Fruit fly (Drosophila melanogaster) whole organism, embryonic: Measurements from ENCODE around the gene CG9706.

Experiments
- Bgb ChIP-seq: fragments of 200-800 bp; sonication (Bioruptor generic); IDR thresholded peaks from 2 replicates; pipeline ENCODE4 v1.3.6; 2022; ENCODE audit warnings: missing biosample characterization, missing genetic modification characterization; ENCODE audit not compliant: partially characterized antibody
- Blimp-1 ChIP-seq: fragments of 200-800 bp; sonication (Bioruptor generic); optimal IDR thresholded peaks from 3 replicates; lab custom pipeline; 2018; ENCODE audit warnings: missing biosample characterization, missing genetic modification characterization, mild to moderate bottlenecking, moderate library complexity, missing genetic modification reagents
- Bteb2 ChIP-seq: fragments of 200-800 bp; sonication (Bioruptor generic); optimal IDR thresholded peaks from 2 replicates; lab custom pipeline; 2016; ENCODE audit warnings: missing biosample characterization, missing genetic modification characterization
- CG10274 ChIP-seq: fragments of 200-800 bp; sonication (Bioruptor generic); optimal IDR thresholded peaks from 3 replicates; lab custom pipeline; 2017; ENCODE audit warnings: missing biosample characterization, mild to moderate bottlenecking, missing genetic modification characterization
- CG11093 ChIP-seq: fragments of 200-800 bp; sonication (Bioruptor generic); IDR thresholded peaks from 3 replicates; pipeline ENCODE4 v1.3.6; 2022; ENCODE audit warnings: missing biosample characterization, missing genetic modification characterization
- CG12769 ChIP-seq: fragments of 200-800 bp; sonication (Bioruptor generic); optimal IDR thresholded peaks from 2 replicates; lab custom pipeline; 2019; ENCODE audit warnings: missing biosample characterization, mild to moderate bottlenecking, missing genetic modification characterization, moderate library complexity
- CG17385 ChIP-seq: fragments of 200-800 bp; sonication (Bioruptor generic); optimal IDR thresholded peaks from 3 replicates; lab custom pipeline; 2018; ENCODE audit warnings: missing biosample characterization, mild to moderate bottlenecking, missing genetic modification characterization
- CG1832 ChIP-seq: fragments of 200-800 bp; sonication (Bioruptor generic); optimal IDR thresholded peaks from 2 replicates; lab custom pipeline; 2017; ENCODE audit warnings: missing biosample characterization, mild to moderate bottlenecking, missing genetic modification characterization, inconsistent platforms
- CG18764 ChIP-seq: fragments of 200-800 bp; sonication (Bioruptor generic); optimal IDR thresholded peaks from 3 replicates; lab custom pipeline; 2016; ENCODE audit warnings: missing biosample characterization, missing genetic modification characterization
- CG2199 ChIP-seq: fragments of 200-800 bp; sonication (Bioruptor generic); IDR thresholded peaks from 3 replicates; pipeline ENCODE4 v1.3.6; 2022; ENCODE audit warnings: missing biosample characterization, missing genetic modification characterization
- CG32772 ChIP-seq: fragments of 200-800 bp; sonication (Bioruptor generic); IDR thresholded peaks from 2 replicates; pipeline ENCODE4 v1.3.6; 2022; ENCODE audit warnings: missing biosample characterization, missing genetic modification characterization
- CrebB ChIP-seq: fragments of 200-800 bp; sonication (Bioruptor generic); optimal IDR thresholded peaks from 3 replicates; lab custom pipeline; 2018; ENCODE audit warnings: missing biosample characterization, mild to moderate bottlenecking, missing genetic modification characterization
- Dfd ChIP-seq, 2 experiments: fragments of >200 bp; optimal IDR thresholded peaks; 2 replicates each; lab custom pipeline; 2017; ENCODE audit warnings: missing biosample characterization in 2 of 2, missing genetic modification characterization in 2 of 2
- Ets65A ChIP-seq: fragments of 200-800 bp; sonication (Bioruptor generic); peaks from one replicate; lab custom pipeline; 2016; ENCODE audit warnings: missing biosample characterization, missing genetic modification characterization
- HLH3B ChIP-seq: fragments of 200-800 bp; sonication (Bioruptor generic); IDR thresholded peaks from 2 replicates; pipeline ENCODE4 v1.3.6; 2022; ENCODE audit warnings: missing biosample characterization, missing genetic modification characterization
- Hey ChIP-seq: fragments of 200-800 bp; sonication (Bioruptor generic); optimal IDR thresholded peaks from 3 replicates; lab custom pipeline; 2018; ENCODE audit warnings: missing biosample characterization, mild to moderate bottlenecking, missing genetic modification characterization
- Hr78 ChIP-seq, 2 experiments: fragments of 200-800 bp in 1 of 2; fragments of >200 bp in 1 of 2; sonication (Bioruptor generic) in 1 of 2; optimal IDR thresholded peaks; 2 replicates each; lab custom pipeline; 2017 to 2019; ENCODE audit warnings: missing biosample characterization in 2 of 2, missing genetic modification characterization in 2 of 2, mild to moderate bottlenecking in 1 of 2, moderate library complexity in 1 of 2
- Mad ChIP-seq: fragments of 200-800 bp; sonication (Bioruptor generic); optimal IDR thresholded peaks from 2 replicates; lab custom pipeline; 2016; ENCODE audit warnings: missing biosample characterization, missing genetic modification characterization
- Med ChIP-seq: fragments of 200-800 bp; sonication (Bioruptor generic); peaks from one replicate; lab custom pipeline; 2016; ENCODE audit warnings: missing biosample characterization, missing genetic modification characterization, mild to moderate bottlenecking, inconsistent platforms, moderate library complexity
- NfI ChIP-seq: fragments of 200-800 bp; sonication (Bioruptor generic); optimal IDR thresholded peaks from 3 replicates; lab custom pipeline; 2018; ENCODE audit warnings: missing biosample characterization, mild to moderate bottlenecking, missing genetic modification characterization, moderate library complexity
- Trl ChIP-seq, 3 experiments: fragments of >200 bp in 2 of 3; fragments of 200-800 bp in 1 of 3; sonication (Bioruptor generic) in 1 of 3; optimal IDR thresholded peaks; 2 replicates in 1 of 3; 3 replicates in 2 of 3; lab custom pipeline; 2016 to 2017; ENCODE audit warnings: missing biosample characterization in 1 of 3, missing genetic modification characterization in 1 of 3
- al ChIP-seq: fragments of 200-800 bp; sonication (Bioruptor generic); IDR thresholded peaks from 2 replicates; pipeline ENCODE4 v1.3.6; 2022; ENCODE audit warnings: missing biosample characterization, missing genetic modification characterization
- chinmo ChIP-seq: fragments of 200-800 bp; sonication (Bioruptor generic); IDR thresholded peaks from 4 replicates; pipeline ENCODE4 v1.3.6; 2022; ENCODE audit warnings: missing biosample characterization, missing genetic modification characterization; ENCODE audit not compliant: partially characterized antibody
- dimm ChIP-seq: fragments of 200-800 bp; sonication (Bioruptor generic); IDR thresholded peaks from 2 replicates; pipeline ENCODE4 v1.3.6; 2022; ENCODE audit warnings: missing biosample characterization, missing genetic modification characterization
- ewg ChIP-seq: fragments of 200-800 bp; sonication (Bioruptor generic); optimal IDR thresholded peaks from 3 replicates; lab custom pipeline; 2017; ENCODE audit warnings: mild to moderate bottlenecking, missing biosample characterization, missing genetic modification reagents, missing genetic modification characterization
- fru ChIP-seq: fragments of >200 bp; optimal IDR thresholded peaks from 2 replicates; lab custom pipeline; 2017
- ftz-f1 ChIP-seq: fragments of 200-800 bp; sonication (Bioruptor generic); optimal IDR thresholded peaks from 2 replicates; lab custom pipeline; 2016; ENCODE audit warnings: missing biosample characterization, missing genetic modification characterization
- gsb-n ChIP-seq: fragments of 200-800 bp; sonication (Bioruptor generic); optimal IDR thresholded peaks from 3 replicates; lab custom pipeline; 2018; ENCODE audit warnings: missing biosample characterization, mild to moderate bottlenecking, missing genetic modification characterization
- hb ChIP-seq: fragments of 200-800 bp; sonication (Bioruptor generic); IDR thresholded peaks from 3 replicates; pipeline ENCODE4 v1.3.6; 2022; ENCODE audit warnings: missing biosample characterization, missing genetic modification characterization; ENCODE audit not compliant: partially characterized antibody
- inv ChIP-seq: fragments of 200-800 bp; sonication (Bioruptor generic); IDR thresholded peaks from 2 replicates; pipeline ENCODE4 v1.3.6; 2022; ENCODE audit warnings: missing biosample characterization, missing genetic modification characterization; ENCODE audit not compliant: partially characterized antibody
- jigr1 ChIP-seq: fragments of 200-800 bp; sonication (Bioruptor generic); IDR thresholded peaks from 3 replicates; pipeline ENCODE4 v1.3.6; 2022; ENCODE audit warnings: missing biosample characterization, missing genetic modification characterization
- kah ChIP-seq: fragments of 200-800 bp; sonication (Bioruptor generic); optimal IDR thresholded peaks from 2 replicates; lab custom pipeline; 2018; ENCODE audit warnings: missing biosample characterization, mild to moderate bottlenecking, missing genetic modification characterization
- ken ChIP-seq: fragments of 200-800 bp; sonication (Bioruptor generic); IDR thresholded peaks from 3 replicates; pipeline ENCODE4 v1.3.6; 2022; ENCODE audit warnings: missing biosample characterization, missing genetic modification characterization
- nau ChIP-seq: fragments of 200-800 bp; sonication (Bioruptor generic); optimal IDR thresholded peaks from 3 replicates; lab custom pipeline; 2017; ENCODE audit warnings: missing biosample characterization, mild to moderate bottlenecking, missing genetic modification characterization, missing genetic modification reagents
- nerfin-1 ChIP-seq: fragments of 200-800 bp; sonication (Bioruptor generic); optimal IDR thresholded peaks from 3 replicates; lab custom pipeline; 2019; ENCODE audit warnings: missing biosample characterization, mild to moderate bottlenecking, missing genetic modification characterization, moderate library complexity
- oc ChIP-seq: fragments of 200-800 bp; sonication (Bioruptor generic); optimal IDR thresholded peaks from 2 replicates; lab custom pipeline; 2018; ENCODE audit warnings: missing biosample characterization, mild to moderate bottlenecking, missing genetic modification characterization, moderate library complexity
- otp ChIP-seq: fragments of 200-800 bp; sonication (Bioruptor generic); IDR thresholded peaks from 3 replicates; pipeline ENCODE4, ENCODE4 v1.3.6; 2022; ENCODE audit warnings: missing biosample characterization, missing genetic modification characterization
- pb ChIP-seq: fragments of 200-800 bp; sonication (Bioruptor generic); optimal IDR thresholded peaks from 3 replicates; lab custom pipeline; 2016; ENCODE audit warnings: missing biosample characterization, missing genetic modification characterization
- pho ChIP-seq: fragments of 200-800 bp; sonication (Bioruptor generic); optimal IDR thresholded peaks from 2 replicates; lab custom pipeline; 2016; ENCODE audit warnings: missing biosample characterization, missing genetic modification characterization
- pita ChIP-seq: fragments of 200-800 bp; sonication (Bioruptor generic); optimal IDR thresholded peaks from 2 replicates; lab custom pipeline; 2017; ENCODE audit warnings: missing biosample characterization, mild to moderate bottlenecking, missing genetic modification characterization
- pnt ChIP-seq: fragments of 200-800 bp; sonication (Bioruptor generic); optimal IDR thresholded peaks from 3 replicates; lab custom pipeline; 2016; ENCODE audit warnings: missing biosample characterization, missing genetic modification characterization
- sqz ChIP-seq: fragments of 200-800 bp; sonication (Bioruptor generic); optimal IDR thresholded peaks from 3 replicates; lab custom pipeline; 2018; ENCODE audit warnings: missing biosample characterization, mild to moderate bottlenecking, missing genetic modification characterization
- stc ChIP-seq: fragments of 200-800 bp; sonication (Bioruptor generic); IDR thresholded peaks from 2 replicates; pipeline ENCODE4 v1.3.6; 2022; ENCODE audit warnings: missing biosample characterization, missing genetic modification characterization
- stwl ChIP-seq: fragments of 200-800 bp; sonication (Bioruptor generic); optimal IDR thresholded peaks from 3 replicates; lab custom pipeline; 2018; ENCODE audit warnings: missing biosample characterization, mild to moderate bottlenecking, missing genetic modification characterization, moderate library complexity
- vvl ChIP-seq: fragments of 200-800 bp; sonication (Bioruptor generic); IDR thresholded peaks from 2 replicates; pipeline ENCODE4 v1.3.6; 2022; ENCODE audit warnings: missing biosample characterization, missing genetic modification characterization

Gene CG9706

DNA sequence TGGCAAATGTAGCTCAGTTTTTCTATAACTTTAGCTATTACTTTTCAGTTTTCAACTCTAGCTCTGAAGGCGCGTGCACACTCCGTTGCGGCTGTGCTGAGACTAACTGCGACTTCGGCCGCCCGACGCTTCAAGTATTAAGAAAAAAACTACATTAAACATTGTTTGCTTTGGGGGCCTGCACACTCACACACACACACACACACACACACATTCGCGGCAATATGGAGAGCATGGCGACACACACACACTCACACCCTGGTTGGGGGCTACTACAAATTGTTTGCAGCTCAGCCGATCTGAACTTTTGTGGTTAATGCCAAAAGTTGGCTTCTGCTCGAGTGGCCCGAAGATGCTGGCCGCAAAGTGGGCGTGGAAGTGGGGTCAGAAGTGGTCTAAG is 46.2 kb downstream of the CG9706 start, which contains the start of gene CG13024 (continued):
- TF ChIP-seq otp (GFP tag; lab: Robert Waterston, UW) (peak; percentile 28; the same call in 1 of the 3 replicates), kah (GFP tag; lab: Kevin White, UChicago) (no peak), nau (GFP tag; lab: Kevin White, UChicago) (no peak), ewg (GFP tag; lab: Kevin White, UChicago) (no peak), hb (GFP tag; lab: Robert Waterston, UW) (no peak), chinmo (GFP tag; lab: Robert Waterston, UW) (peak; percentile 80; the same call in 2 of the 4 replicates), Mad (no peak), pb (GFP tag; lab: Kevin White, UChicago) (no peak), dimm (no peak), pita (GFP tag; lab: Kevin White, UChicago) (no peak), Med (GFP tag; lab: Kevin White, UChicago) (peak; percentile 53), Dfd (GFP tag; optimal IDR thresholded peaks at IDR 0.05; lab: Kevin White, UChicago) (peak in 1 of 2 experiments; percentile 8), al (GFP tag; lab: Robert Waterston, UW) (no peak), stwl (tag; lab: Kevin White, UChicago) (no peak), HLH3B (GFP tag; lab: Robert Waterston, UW) (0 out of 2 replicates have a peak, but pooled peaks have one; percentile 5), jigr1 (GFP tag; lab: Robert Waterston, UW) (no peak), CG11093 (no peak), Bteb2 (GFP tag; lab: Kevin White, UChicago) (no peak), pho (GFP tag; lab: Kevin White, UChicago) (no peak), CG2199 (no peak), Bgb (GFP tag; lab: Robert Waterston, UW) (no peak), CG18764 (no peak), CrebB (tag; lab: Kevin White, UChicago) (no peak)

DNA sequence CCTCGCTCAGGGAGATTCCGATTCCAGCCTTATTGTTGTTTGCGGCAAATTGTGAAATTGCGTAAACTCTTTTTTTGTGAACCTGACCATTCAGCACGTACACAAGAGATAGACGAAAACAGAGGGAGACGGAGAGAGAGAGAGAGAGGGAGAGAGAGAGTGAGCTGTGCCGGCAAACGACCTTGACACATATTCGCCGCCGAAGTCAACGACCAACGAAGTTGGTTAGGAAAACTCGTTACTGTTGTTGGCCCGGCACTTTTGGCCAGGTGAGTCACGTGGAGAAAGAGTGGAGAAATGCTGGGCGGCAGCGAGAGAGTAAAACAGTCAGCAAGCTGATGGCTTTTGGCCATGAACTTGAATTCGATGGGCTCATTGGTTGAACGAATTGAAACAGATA is 47.2 kb downstream of the CG9706 start:
- TF ChIP-seq stc (GFP tag; lab: Robert Waterston, UW) (no peak), pnt (GFP tag; lab: Kevin White, UChicago) (no peak), CG17385 (GFP tag; lab: Kevin White, UChicago) (no peak), vvl (GFP tag; lab: Robert Waterston, UW) (0 out of 2 replicates have a peak, but pooled peaks have one; percentile 7), fru (lab: Kevin White, UChicago) (no peak), CG1832 (GFP tag; lab: Kevin White, UChicago) (peak; percentile 29), nerfin-1 (tag; lab: Kevin White, UChicago) (no peak), Hr78 (GFP tag; optimal IDR thresholded peaks at IDR 0.05; lab: Kevin White, UChicago) (peak in 1 of 2 experiments; percentile 11), ftz-f1 (GFP tag; lab: Kevin White, UChicago) (peak; percentile 44), NfI (GFP tag; lab: Kevin White, UChicago) (no peak), CG32772 (GFP tag; lab: Robert Waterston, UW) (no peak), gsb-n (tag; lab: Kevin White, UChicago) (peak; percentile 18), ken (GFP tag; lab: Robert Waterston, UW) (0 out of 3 replicates have a peak, but pooled peaks have one; percentile 15), Ets65A (GFP tag; lab: Kevin White, UChicago) (peak; percentile 87), CG10274 (GFP tag; lab: Kevin White, UChicago) (no peak), sqz (GFP tag; lab: Kevin White, UChicago) (peak; percentile 18), CG12769 (tag; lab: Kevin White, UChicago) (peak; percentile 35), oc (peak; percentile 37), inv (GFP tag; lab: Robert Waterston, UW) (no peak), Hey (tag; lab: Kevin White, UChicago) (no peak), Blimp-1 (peak; percentile 59), Trl (optimal IDR thresholded peaks at IDR 0.05; lab: Kevin White, UChicago) (peak; percentile 10 to 40), Trl (GFP tag; optimal IDR thresholded peaks at IDR 0.05; lab: Kevin White, UChicago) (no peak)
